Fruit fly (Drosophila melanogaster): ENCODE results near the gene CG6978.

Gene CG6978

dm6 chrX:4783775-4784174 is at the start of gene CG6978:
CG6978 (plus strand) TSS chrX:4784075.
- no peak for TF ChIP-seq psq (optimal IDR thresholded peaks at IDR 0.05)
- TF ChIP-seq h (optimal IDR thresholded peaks at IDR 0.05) = no peak
- no peak for TF ChIP-seq ttk (optimal IDR thresholded peaks at IDR 0.05)
- no peak for TF ChIP-seq insv (optimal IDR thresholded peaks at IDR 0.05)

- TF ChIP-seq psq (optimal IDR thresholded peaks at IDR 0.05) (no peak), Myc (optimal IDR thresholded peaks at IDR 0.05) (no peak), h (optimal IDR thresholded peaks at IDR 0.05) (no peak), Sin3A (optimal IDR thresholded peaks at IDR 0.05) (no peak), ttk (optimal IDR thresholded peaks at IDR 0.05) (no peak), insv (optimal IDR thresholded peaks at IDR 0.05) (no peak)
Measured at dm6 chrX:4762267-4762666, 21.6 kb upstream of the CG6978 start.

dm6 chrX:4770037-4770436 is 13.8 kb upstream of the CG6978 start, which contains the start of gene CG15472:
CG15472 (minus strand) TSS chrX:4770137.
- TF ChIP-seq Myc (optimal IDR thresholded peaks at IDR 0.05) = no peak
- TF ChIP-seq psq (optimal IDR thresholded peaks at IDR 0.05) = no peak
- TF ChIP-seq Sin3A (optimal IDR thresholded peaks at IDR 0.05) = no peak
- TF ChIP-seq insv (optimal IDR thresholded peaks at IDR 0.05) = no peak
- no peak for TF ChIP-seq ttk (optimal IDR thresholded peaks at IDR 0.05)
- TF ChIP-seq h (optimal IDR thresholded peaks at IDR 0.05) = no peak

dm6 chrX:4771488-4771887 is 12.4 kb upstream of the CG6978 start, which contains the start of gene Klf15:
Klf15 (minus strand) TSS chrX:4771588.
- no peak for TF ChIP-seq insv (optimal IDR thresholded peaks at IDR 0.05)
- TF ChIP-seq h (optimal IDR thresholded peaks at IDR 0.05) = no peak
- TF ChIP-seq Myc (optimal IDR thresholded peaks at IDR 0.05) = no peak
- no peak for TF ChIP-seq ttk (optimal IDR thresholded peaks at IDR 0.05)
- TF ChIP-seq Sin3A (optimal IDR thresholded peaks at IDR 0.05) = no peak
- TF ChIP-seq psq (optimal IDR thresholded peaks at IDR 0.05) = no peak

- TF ChIP-seq psq (optimal IDR thresholded peaks at IDR 0.05) (no peak), insv (optimal IDR thresholded peaks at IDR 0.05) (no peak)
Measured at dm6 chrX:4777275-4777674, 6.6 kb upstream of the CG6978 start, which contains the start of gene CG2871. CG2871 (minus strand) TSS chrX:4777375.

dm6 chrX:4782689-4783088 is 1.2 kb upstream of the CG6978 start, which contains the start of gene CG15471:
CG15471 (minus strand) TSS chrX:4782789.
- TF ChIP-seq Sin3A (optimal IDR thresholded peaks at IDR 0.05) (no peak), ttk (optimal IDR thresholded peaks at IDR 0.05) (no peak), h (optimal IDR thresholded peaks at IDR 0.05) (no peak), insv (optimal IDR thresholded peaks at IDR 0.05) (no peak)

- TF ChIP-seq Sin3A (optimal IDR thresholded peaks at IDR 0.05) (no peak), Myc (optimal IDR thresholded peaks at IDR 0.05) (no peak), insv (optimal IDR thresholded peaks at IDR 0.05) (no peak), psq (optimal IDR thresholded peaks at IDR 0.05) (no peak), ttk (optimal IDR thresholded peaks at IDR 0.05) (no peak), h (optimal IDR thresholded peaks at IDR 0.05) (no peak)
Measured at dm6 chrX:4804762-4805161, 20.9 kb downstream of the CG6978 start, which contains the start of gene CG2861. CG2861 (minus strand) TSS chrX:4804862.

dm6 chrX:4807826-4808225 is 24.0 kb downstream of the CG6978 start:
- TF ChIP-seq h (optimal IDR thresholded peaks at IDR 0.05) = no peak
- no peak for TF ChIP-seq Myc (optimal IDR thresholded peaks at IDR 0.05)
- TF ChIP-seq ttk (optimal IDR thresholded peaks at IDR 0.05) = no peak
- TF ChIP-seq Sin3A (optimal IDR thresholded peaks at IDR 0.05) = no peak
- no peak for TF ChIP-seq insv (optimal IDR thresholded peaks at IDR 0.05)
- TF ChIP-seq psq (optimal IDR thresholded peaks at IDR 0.05) = no peak

dm6 chrX:4825674-4826073 is 41.8 kb downstream of the CG6978 start, which contains the start of gene CG12682:
CG12682 (plus strand) TSS chrX:4825974.
- TF ChIP-seq Sin3A (optimal IDR thresholded peaks at IDR 0.05) (no peak), ttk (optimal IDR thresholded peaks at IDR 0.05) (no peak), insv (optimal IDR thresholded peaks at IDR 0.05) (no peak), psq (optimal IDR thresholded peaks at IDR 0.05) (no peak), h (optimal IDR thresholded peaks at IDR 0.05) (no peak), Myc (optimal IDR thresholded peaks at IDR 0.05) (no peak)
